Worm (Caenorhabditis elegans) whole organism, late embryonic: Measurements from ENCODE around the gene snb-7.

ENCODE experiments used
- C08G9.2 ChIP-seq: sonication (generic microtip); optimal IDR thresholded peaks from 2 replicates; lab custom pipeline; 2016; ENCODE audit warnings: mild to moderate bottlenecking, missing genetic modification characterization, moderate library complexity, missing compliant biosample characterization
- F13H6.1 ChIP-seq: sonication (generic microtip); optimal IDR thresholded peaks from 2 replicates; lab custom pipeline; 2016; ENCODE audit warnings: missing genetic modification characterization, missing compliant biosample characterization
- K02D7.2 ChIP-seq: sonication (generic microtip); optimal IDR thresholded peaks from 2 replicates; lab custom pipeline; 2017; ENCODE audit warnings: mild to moderate bottlenecking, missing genetic modification characterization, missing compliant biosample characterization
- Y22D7AL.16 ChIP-seq: sonication (generic microtip); optimal IDR thresholded peaks from 2 replicates; lab custom pipeline; 2016; ENCODE audit warnings: missing genetic modification characterization, missing compliant biosample characterization
- ama-1 ChIP-seq: fragments of 150-350 bp; optimal IDR thresholded peaks from 2 replicates; lab custom pipeline; 2014
- ceh-14 ChIP-seq: sonication (generic microtip); optimal IDR thresholded peaks from 2 replicates; lab custom pipeline; 2016; ENCODE audit warnings: missing genotype, missing genetic modification characterization, missing compliant biosample characterization
- ceh-18 ChIP-seq: sonication (generic microtip); optimal IDR thresholded peaks from 2 replicates; lab custom pipeline; 2016; ENCODE audit warnings: missing genetic modification characterization, missing compliant biosample characterization
- ceh-19 ChIP-seq: fragments of 200-800 bp; sonication (Bioruptor generic); optimal IDR thresholded peaks from 2 replicates; lab custom pipeline; 2018; ENCODE audit warnings: mild to moderate bottlenecking, missing genetic modification characterization, missing compliant biosample characterization
- ceh-24 ChIP-seq: sonication (generic microtip); optimal IDR thresholded peaks from 2 replicates; lab custom pipeline; 2016; ENCODE audit warnings: mild to moderate bottlenecking, missing genetic modification characterization, missing compliant biosample characterization
- ceh-30 ChIP-seq: fragments of 150-350 bp; optimal IDR thresholded peaks from 2 replicates; lab custom pipeline; 2014; ENCODE audit warnings: missing biosample characterization, missing genetic modification characterization
- ceh-31 ChIP-seq: sonication (generic microtip); optimal IDR thresholded peaks from 2 replicates; lab custom pipeline; 2016; ENCODE audit warnings: missing genetic modification characterization, missing compliant biosample characterization
- ceh-34 ChIP-seq: sonication (generic microtip); optimal IDR thresholded peaks from 2 replicates; lab custom pipeline; 2016; ENCODE audit warnings: mild to moderate bottlenecking, missing genetic modification characterization, missing compliant biosample characterization
- ceh-45 ChIP-seq: fragments of 200-800 bp; sonication (Bioruptor generic); IDR thresholded peaks from 2 replicates; pipeline ENCODE4 v1.3.6; 2022; ENCODE audit warnings: missing genetic modification reagents, missing genetic modification characterization, missing compliant biosample characterization
- che-1 ChIP-seq: sonication (generic microtip); optimal IDR thresholded peaks from 2 replicates; lab custom pipeline; 2016; ENCODE audit warnings: mild to moderate bottlenecking, missing genetic modification characterization, missing compliant biosample characterization
- dve-1 ChIP-seq: sonication (generic microtip); optimal IDR thresholded peaks from 2 replicates; lab custom pipeline; 2017; ENCODE audit warnings: antibody characterized with exemption, mild to moderate bottlenecking, missing genetic modification characterization, missing compliant biosample characterization
- elt-2 ChIP-seq: sonication (generic microtip); optimal IDR thresholded peaks from 2 replicates; lab custom pipeline; 2016; ENCODE audit warnings: missing genetic modification reagents, missing genetic modification characterization, missing compliant biosample characterization
- elt-4 ChIP-seq: sonication (generic microtip); optimal IDR thresholded peaks from 2 replicates; lab custom pipeline; 2016; ENCODE audit warnings: missing genetic modification characterization, missing compliant biosample characterization
- ets-4 ChIP-seq: sonication (generic microtip); optimal IDR thresholded peaks from 2 replicates; lab custom pipeline; 2016; ENCODE audit warnings: missing genetic modification characterization, missing compliant biosample characterization
- fax-1 ChIP-seq: sonication (generic microtip); optimal IDR thresholded peaks from 2 replicates; lab custom pipeline; 2016; ENCODE audit warnings: missing genotype, missing genetic modification characterization, missing compliant biosample characterization
- fkh-10 ChIP-seq: fragments of 150-350 bp; optimal IDR thresholded peaks from 2 replicates; lab custom pipeline; 2014; ENCODE audit warnings: missing biosample characterization, missing genetic modification reagents, missing genetic modification characterization
- hlh-15 ChIP-seq: sonication (generic microtip); optimal IDR thresholded peaks from 2 replicates; lab custom pipeline; 2016; ENCODE audit warnings: missing genetic modification characterization, missing compliant biosample characterization
- lim-6 ChIP-seq: sonication (generic microtip); optimal IDR thresholded peaks from 2 replicates; lab custom pipeline; 2016; ENCODE audit warnings: missing genetic modification characterization, missing compliant biosample characterization
- lin-11 ChIP-seq: fragments of 200-800 bp; sonication (Bioruptor generic); optimal IDR thresholded peaks from 2 replicates; lab custom pipeline; 2018; ENCODE audit warnings: mild to moderate bottlenecking, missing genetic modification characterization, missing compliant biosample characterization
- madf-2 ChIP-seq: sonication (generic microtip); optimal IDR thresholded peaks from 2 replicates; lab custom pipeline; 2017; ENCODE audit warnings: missing genetic modification characterization, missing compliant biosample characterization
- nhr-232 ChIP-seq: sonication (generic microtip); optimal IDR thresholded peaks from 2 replicates; lab custom pipeline; 2016; ENCODE audit warnings: missing genetic modification characterization, missing compliant biosample characterization
- npax-4 ChIP-seq: sonication (generic microtip); optimal IDR thresholded peaks from 2 replicates; lab custom pipeline; 2016; ENCODE audit warnings: missing genetic modification characterization, missing compliant biosample characterization
- pag-3 ChIP-seq: sonication (generic microtip); optimal IDR thresholded peaks from 2 replicates; lab custom pipeline; 2016; ENCODE audit warnings: missing compliant biosample characterization, missing genetic modification characterization, borderline replicate concordance
- pha-2 ChIP-seq: sonication (generic microtip); optimal IDR thresholded peaks from 2 replicates; lab custom pipeline; 2017; ENCODE audit warnings: mild to moderate bottlenecking, missing genetic modification characterization, missing compliant biosample characterization
- pha-4 ChIP-seq: fragments of 150-350 bp; optimal IDR thresholded peaks from 2 replicates; lab custom pipeline; 2018; ENCODE audit warnings: missing biosample characterization, missing genetic modification reagents, missing genetic modification characterization
- pqm-1 ChIP-seq: sonication (generic microtip); optimal IDR thresholded peaks from 2 replicates; lab custom pipeline; 2016; ENCODE audit warnings: missing genetic modification characterization, missing compliant biosample characterization
- pros-1 ChIP-seq: fragments of 150-350 bp; optimal IDR thresholded peaks from 2 replicates; lab custom pipeline; 2014; ENCODE audit warnings: missing biosample characterization, missing genetic modification reagents, missing genetic modification characterization
- rnt-1 ChIP-seq: sonication (generic microtip); optimal IDR thresholded peaks from 2 replicates; lab custom pipeline; 2016; ENCODE audit warnings: missing genetic modification characterization, missing compliant biosample characterization
- sdc-2 ChIP-seq: sonication (generic microtip); optimal IDR thresholded peaks from 2 replicates; lab custom pipeline; 2016; ENCODE audit warnings: missing genotype, missing genetic modification characterization, missing compliant biosample characterization
- sox-2 ChIP-seq: fragments of 200-800 bp; sonication (Bioruptor generic); IDR thresholded peaks from 2 replicates; pipeline ENCODE4 v1.3.6; 2022; ENCODE audit warnings: missing genetic modification reagents, missing genetic modification characterization, missing compliant biosample characterization
- syd-9 ChIP-seq: sonication (generic microtip); optimal IDR thresholded peaks from 2 replicates; lab custom pipeline; 2016; ENCODE audit warnings: mild to moderate bottlenecking, missing genetic modification characterization, moderate library complexity, missing compliant biosample characterization
- tbx-2 ChIP-seq: sonication (generic microtip); optimal IDR thresholded peaks from 2 replicates; lab custom pipeline; 2016; ENCODE audit warnings: missing genetic modification characterization, missing compliant biosample characterization
- tbx-7 ChIP-seq: sonication (generic microtip); optimal IDR thresholded peaks from 2 replicates; lab custom pipeline; 2016; ENCODE audit warnings: missing genotype, missing genetic modification characterization, missing compliant biosample characterization
- ttx-3 ChIP-seq: sonication (generic microtip); optimal IDR thresholded peaks from 2 replicates; lab custom pipeline; 2016; ENCODE audit warnings: missing genetic modification reagents, missing genetic modification characterization, missing compliant biosample characterization
- unc-3 ChIP-seq, 2 experiments: fragments of 200-800 bp in 1 of 2; sonication (Bioruptor generic) in 1 of 2; sonication (generic microtip) in 1 of 2; conservative IDR thresholded peaks in 1 of 2; optimal IDR thresholded peaks in 1 of 2; 2 replicates each; pipeline versions ENCODE4 v1.3.6 to Lab custom; 2016 to 2022; ENCODE audit warnings: missing compliant biosample characterization in 2 of 2, missing genetic modification characterization in 2 of 2, missing genetic modification reagents in 1 of 2
- unc-42 ChIP-seq: sonication (generic microtip); optimal IDR thresholded peaks from 2 replicates; lab custom pipeline; 2016; ENCODE audit warnings: missing genotype, missing genetic modification characterization, missing compliant biosample characterization
- unc-86 ChIP-seq: sonication (generic microtip); optimal IDR thresholded peaks from 2 replicates; lab custom pipeline; 2016; ENCODE audit warnings: missing genetic modification characterization, missing compliant biosample characterization

snb-7 gene

ce11 chrIV:12525409-12525808, 35.3 kb upstream of the snb-7 start, which contains the start of gene eak-4:
Gene eak-4, minus strand, starts transcription at chrIV:12525509.
- TF ChIP-seq npax-4 (no peak), sdc-2 (tag; lab: Kevin White, UChicago) (no peak), K02D7.2 (tag; lab: Kevin White, UChicago) (no peak), sox-2 (GFP tag; lab: Robert Waterston, UW) (no peak), F13H6.1 (tag; lab: Kevin White, UChicago) (no peak), lim-6 (tag; lab: Kevin White, UChicago) (no peak), lin-11 (no peak), ceh-24 (tag; lab: Kevin White, UChicago) (no peak), pqm-1 (tag; lab: Kevin White, UChicago) (no peak)

ce11 chrIV:12527217-12527616, 33.5 kb upstream of the snb-7 start, which contains the start of gene F53B2.8:
Gene F53B2.8, minus strand, starts transcription at chrIV:12527396.
- TF ChIP-seq unc-3 (GFP tag; conservative IDR thresholded peaks at IDR 0.05; lab: Robert Waterston, UW) (no peak), unc-3 (tag; optimal IDR thresholded peaks at IDR 0.05; lab: Kevin White, UChicago) (no peak)
- TF ChIP-seq, all 69 proteins: peak for 0

DNA sequence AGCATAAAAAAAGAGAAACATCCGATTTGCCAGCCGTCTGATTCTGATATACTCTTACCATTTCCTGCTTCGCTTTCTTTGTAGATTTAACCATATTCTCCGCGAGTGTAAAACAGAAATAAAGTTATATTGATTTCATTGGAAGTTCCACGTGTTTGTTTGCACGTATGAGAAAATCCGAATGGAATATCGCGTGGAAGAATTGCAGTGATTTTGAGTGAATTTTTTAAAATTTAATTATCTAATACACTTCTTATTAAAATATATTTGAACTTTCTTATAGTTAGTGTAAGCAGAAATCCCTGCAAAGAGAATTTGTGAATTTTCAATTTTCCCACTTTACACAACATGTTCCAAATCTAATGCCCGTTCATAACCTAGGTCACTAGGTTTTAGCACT, 29.6 kb upstream of the snb-7 start, which contains the start of gene F53B2.5:
F53B2.5 (minus strand) TSS at position 101 of the 400 bp plus-strand sequence.
- TF ChIP-seq che-1 (tag; lab: Kevin White, UChicago) (no peak), ceh-19 (no peak), ttx-3 (tag; lab: Kevin White, UChicago) (no peak), ama-1 (lab: Kevin White, UChicago) (no peak), tbx-7 (tag; lab: Kevin White, UChicago) (no peak), ceh-24 (tag; lab: Kevin White, UChicago) (no peak), sdc-2 (tag; lab: Kevin White, UChicago) (no peak), pha-2 (tag; lab: Kevin White, UChicago) (no peak), unc-42 (tag; lab: Kevin White, UChicago) (no peak), Y22D7AL.16 (no peak), fax-1 (no peak), ets-4 (no peak), C08G9.2 (tag; lab: Kevin White, UChicago) (no peak), tbx-2 (tag; lab: Kevin White, UChicago) (no peak)
- TF ChIP-seq, all 69 proteins: peak for 0

DNA sequence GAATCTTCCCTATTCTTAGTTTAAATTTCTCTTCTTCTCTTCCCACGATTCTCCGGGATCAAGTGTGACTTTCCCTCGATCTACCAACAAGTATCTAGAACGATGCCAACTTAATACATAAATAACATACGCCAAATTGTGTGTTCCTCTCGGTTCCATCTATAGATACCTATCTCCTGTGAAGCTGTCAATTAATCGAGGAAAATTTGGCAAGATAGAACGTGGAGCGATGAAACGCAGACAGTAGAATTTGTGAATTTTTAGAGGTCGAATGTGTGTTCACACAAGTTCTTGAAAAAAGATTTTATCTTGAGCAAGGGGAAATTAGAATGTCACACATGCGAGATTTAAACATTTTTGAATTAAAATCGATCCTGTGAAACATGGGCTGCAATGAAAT, 29.2 kb upstream of the snb-7 start:
- TF ChIP-seq npax-4 (no peak), dve-1 (tag; lab: Kevin White, UChicago) (no peak), rnt-1 (tag; lab: Kevin White, UChicago) (no peak), lim-6 (tag; lab: Kevin White, UChicago) (no peak), syd-9 (no peak), K02D7.2 (tag; lab: Kevin White, UChicago) (no peak), pag-3 (tag; lab: Kevin White, UChicago) (no peak)

DNA sequence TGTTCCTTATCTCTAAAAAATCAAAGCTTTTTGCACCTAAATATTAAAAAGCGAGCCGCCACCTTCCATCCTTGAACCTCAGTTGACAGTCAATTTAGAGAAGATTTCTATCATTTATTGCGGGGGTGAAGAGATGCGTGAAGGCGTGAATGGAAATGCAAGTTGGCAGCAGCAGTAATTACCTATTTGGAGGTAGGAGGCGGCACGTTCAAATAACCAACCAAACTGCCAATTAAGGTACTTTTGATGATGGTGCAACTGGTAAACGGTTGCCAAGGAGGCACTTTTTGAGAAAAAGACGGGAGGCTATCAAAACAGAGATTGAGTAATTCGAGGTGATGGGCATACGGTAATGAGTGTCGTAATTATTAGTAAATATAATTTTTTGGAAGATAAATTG, 24.3 kb upstream of the snb-7 start:
- no peak for TF ChIP-seq pha-4 (tag; lab: Kevin White, UChicago)
- no peak for TF ChIP-seq ceh-30 (tag; lab: Kevin White, UChicago)
- no peak for TF ChIP-seq tbx-7 (tag; lab: Kevin White, UChicago)
- TF ChIP-seq nhr-232 (tag; lab: Kevin White, UChicago) = no peak
- TF ChIP-seq hlh-15 (tag; lab: Kevin White, UChicago) = no peak
- no peak for TF ChIP-seq fkh-10 (GFP tag; lab: Kevin White, UChicago)
- TF ChIP-seq ceh-45 (GFP tag; lab: Robert Waterston, UW) = no peak
- no peak for TF ChIP-seq fax-1
- TF ChIP-seq pqm-1 (tag; lab: Kevin White, UChicago) = no peak
- no peak for TF ChIP-seq sdc-2 (tag; lab: Kevin White, UChicago)
- TF ChIP-seq npax-4 = no peak

DNA sequence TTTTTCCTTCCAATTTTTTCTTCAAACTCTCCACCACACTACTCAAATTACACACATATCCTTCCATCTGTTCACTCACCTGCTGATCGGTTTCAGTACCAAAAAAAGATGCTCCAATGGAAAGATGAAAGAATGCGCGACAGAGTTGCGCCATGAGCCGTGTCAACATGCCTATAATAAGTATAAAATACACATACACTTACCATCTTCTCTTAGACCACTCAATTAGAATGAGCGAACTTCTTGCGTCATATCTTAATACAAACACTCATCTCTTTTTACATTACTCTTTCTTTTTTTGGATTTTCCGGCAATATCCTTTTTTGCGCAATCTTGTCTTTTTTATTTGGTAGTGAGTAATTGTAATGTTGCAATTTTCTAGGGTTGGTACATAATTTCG, 23.0 kb upstream of the snb-7 start:
- TF ChIP-seq elt-2 (tag; lab: Kevin White, UChicago) (no peak), ceh-31 (tag; lab: Kevin White, UChicago) (no peak), ceh-18 (tag; lab: Kevin White, UChicago) (no peak), pros-1 (no peak), nhr-232 (tag; lab: Kevin White, UChicago) (no peak), elt-4 (tag; lab: Kevin White, UChicago) (no peak), syd-9 (no peak), ceh-34 (tag; lab: Kevin White, UChicago) (no peak), unc-86 (tag; lab: Kevin White, UChicago) (no peak), ceh-30 (tag; lab: Kevin White, UChicago) (no peak), madf-2 (no peak), ceh-14 (tag; lab: Kevin White, UChicago) (no peak), pqm-1 (tag; lab: Kevin White, UChicago) (no peak)
